Worm (Caenorhabditis elegans) whole organism, L3 larva: Measurements from ENCODE around the gene W08F4.13.

Source experiments
- R02D3.7 ChIP-seq: fragments of 150-350 bp; optimal IDR thresholded peaks from 2 replicates; lab custom pipeline; 2014; ENCODE audit warnings: missing biosample characterization, missing genetic modification characterization
- ZK546.5 ChIP-seq: sonication (generic microtip); optimal IDR thresholded peaks from 2 replicates; lab custom pipeline; 2017; ENCODE audit warnings: missing biosample characterization, missing genetic modification characterization
- aly-2 ChIP-seq: fragments of 150-350 bp; optimal IDR thresholded peaks from 2 replicates; lab custom pipeline; 2014; ENCODE audit warnings: missing biosample characterization, missing genetic modification characterization
- ceh-82 ChIP-seq: fragments of 150-350 bp; optimal IDR thresholded peaks from 2 replicates; lab custom pipeline; 2014; ENCODE audit warnings: missing biosample characterization, missing genetic modification characterization
- ceh-9 ChIP-seq: sonication (generic microtip); optimal IDR thresholded peaks from 2 replicates; lab custom pipeline; 2018; ENCODE audit warnings: missing biosample characterization, missing genetic modification characterization
- daf-12 ChIP-seq: fragments of 150-350 bp; optimal IDR thresholded peaks from 2 replicates; lab custom pipeline; 2014; ENCODE audit warnings: missing biosample characterization, missing genetic modification reagents, missing genetic modification characterization
- egl-27 ChIP-seq: sonication (generic microtip); optimal IDR thresholded peaks from 4 replicates; lab custom pipeline; 2017; ENCODE audit warnings: missing biosample characterization, missing genetic modification reagents, missing genetic modification characterization
- egl-5 ChIP-seq: fragments of 150-350 bp; optimal IDR thresholded peaks from 2 replicates; lab custom pipeline; 2017; ENCODE audit warnings: missing biosample characterization, missing genetic modification reagents, missing genetic modification characterization, inconsistent platforms
- elt-1 ChIP-seq: fragments of 150-350 bp; optimal IDR thresholded peaks from 2 replicates; lab custom pipeline; 2014; ENCODE audit warnings: missing biosample characterization, missing genetic modification characterization
- elt-2 ChIP-seq: sonication (generic microtip); optimal IDR thresholded peaks from 2 replicates; lab custom pipeline; 2016; ENCODE audit warnings: missing genetic modification reagents, mild to moderate bottlenecking, missing genetic modification characterization, missing compliant biosample characterization
- elt-3 ChIP-seq, 3 experiments: fragments of 150-350 bp in 1 of 3; sonication (generic microtip) in 2 of 3; optimal IDR thresholded peaks; 2 replicates in 2 of 3; 4 replicates in 1 of 3; lab custom pipeline; 2014 to 2017; ENCODE audit warnings: missing biosample characterization in 3 of 3, missing genetic modification characterization in 3 of 3
- fkh-10 ChIP-seq: sonication (generic microtip); optimal IDR thresholded peaks from 2 replicates; lab custom pipeline; 2017; ENCODE audit warnings: missing biosample characterization, missing genetic modification reagents, missing genetic modification characterization
- fkh-2 ChIP-seq: fragments of 150-350 bp; optimal IDR thresholded peaks from 2 replicates; lab custom pipeline; 2014; ENCODE audit warnings: missing biosample characterization, missing genetic modification reagents, missing genetic modification characterization
- fos-1 ChIP-seq: fragments of 150-350 bp; optimal IDR thresholded peaks from 2 replicates; lab custom pipeline; 2014; ENCODE audit warnings: missing biosample characterization, missing genetic modification characterization
- hmg-11 ChIP-seq: sonication (generic microtip); optimal IDR thresholded peaks from 2 replicates; lab custom pipeline; 2016; ENCODE audit warnings: missing genetic modification characterization, missing compliant biosample characterization
- jun-1 ChIP-seq: fragments of 150-350 bp; optimal IDR thresholded peaks from 2 replicates; lab custom pipeline; 2014; ENCODE audit warnings: missing biosample characterization, missing genetic modification reagents, missing genetic modification characterization
- lin-15B ChIP-seq: fragments of 150-350 bp; optimal IDR thresholded peaks from 2 replicates; lab custom pipeline; 2014; ENCODE audit warnings: missing biosample characterization, missing genetic modification characterization
- lin-39 ChIP-seq: fragments of 150-350 bp; optimal IDR thresholded peaks from 2 replicates; lab custom pipeline; 2018; ENCODE audit warnings: missing biosample characterization, missing genetic modification reagents, missing genetic modification characterization
- mdl-1 ChIP-seq: fragments of 150-350 bp; optimal IDR thresholded peaks from 2 replicates; lab custom pipeline; 2014; ENCODE audit warnings: missing biosample characterization, missing genetic modification characterization
- mml-1 ChIP-seq: fragments of 150-350 bp; sonication (generic microtip); optimal IDR thresholded peaks from 3 replicates; lab custom pipeline; 2014; ENCODE audit warnings: missing biosample characterization, missing genetic modification characterization
- nfya-1 ChIP-seq: sonication (generic microtip); optimal IDR thresholded peaks from 2 replicates; lab custom pipeline; 2017; ENCODE audit warnings: missing genetic modification characterization, mild to moderate bottlenecking, missing compliant biosample characterization, antibody characterized with exemption, moderate library complexity; ENCODE audit not compliant: insufficient read depth
- nhr-11 ChIP-seq: fragments of 150-350 bp; optimal IDR thresholded peaks from 2 replicates; lab custom pipeline; 2014; ENCODE audit warnings: missing biosample characterization, missing genetic modification characterization
- nhr-23 ChIP-seq: fragments of 150-350 bp; optimal IDR thresholded peaks from 2 replicates; lab custom pipeline; 2014; ENCODE audit warnings: missing biosample characterization, missing genetic modification reagents, missing genetic modification characterization
- nhr-237 ChIP-seq: fragments of 150-350 bp; optimal IDR thresholded peaks from 2 replicates; lab custom pipeline; 2014; ENCODE audit warnings: missing biosample characterization, missing genetic modification characterization
- nhr-25 ChIP-seq: sonication (generic microtip); optimal IDR thresholded peaks from 2 replicates; lab custom pipeline; 2017; ENCODE audit warnings: missing biosample characterization, missing genetic modification characterization
- nhr-67 ChIP-seq: fragments of 150-350 bp; optimal IDR thresholded peaks from 2 replicates; lab custom pipeline; 2014; ENCODE audit warnings: missing biosample characterization, missing genetic modification characterization
- nhr-76 ChIP-seq: fragments of 150-350 bp; sonication (generic microtip); optimal IDR thresholded peaks from 5 replicates; lab custom pipeline; 2014; ENCODE audit warnings: missing biosample characterization, missing genetic modification characterization
- nhr-77 ChIP-seq: fragments of 150-350 bp; optimal IDR thresholded peaks from 2 replicates; lab custom pipeline; 2014; ENCODE audit warnings: missing biosample characterization, missing genetic modification characterization
- pha-4 ChIP-seq: fragments of 150-350 bp; optimal IDR thresholded peaks from 2 replicates; lab custom pipeline; 2014; ENCODE audit warnings: missing biosample characterization, missing genetic modification reagents, missing genetic modification characterization
- pqm-1 ChIP-seq: fragments of 150-350 bp; optimal IDR thresholded peaks from 2 replicates; lab custom pipeline; 2017; ENCODE audit warnings: missing biosample characterization, missing genetic modification characterization, inconsistent platforms
- sea-2 ChIP-seq: fragments of 150-350 bp; sonication (generic microtip); optimal IDR thresholded peaks from 4 replicates; lab custom pipeline; 2014; ENCODE audit warnings: missing biosample characterization, missing genetic modification reagents, missing genetic modification characterization
- skn-1 ChIP-seq: fragments of 150-350 bp; optimal IDR thresholded peaks from 2 replicates; lab custom pipeline; 2014; ENCODE audit warnings: missing biosample characterization, missing genetic modification characterization
- snpc-4 ChIP-seq: fragments of 150-350 bp; optimal IDR thresholded peaks from 2 replicates; lab custom pipeline; 2014; ENCODE audit warnings: missing biosample characterization, missing genetic modification characterization
- tbx-2 ChIP-seq: sonication (generic microtip); optimal IDR thresholded peaks from 2 replicates; lab custom pipeline; 2016; ENCODE audit warnings: mild to moderate bottlenecking, missing genetic modification characterization, missing compliant biosample characterization
- unc-39 ChIP-seq: sonication (generic microtip); optimal IDR thresholded peaks from 4 replicates; lab custom pipeline; 2017; ENCODE audit warnings: missing biosample characterization, missing genetic modification characterization
- unc-62 ChIP-seq: fragments of 150-350 bp; sonication (generic microtip); optimal IDR thresholded peaks from 4 replicates; lab custom pipeline; 2014; ENCODE audit warnings: missing biosample characterization, missing genetic modification reagents, missing genetic modification characterization
- ztf-11 ChIP-seq: fragments of 150-350 bp; optimal IDR thresholded peaks from 2 replicates; lab custom pipeline; 2014; ENCODE audit warnings: missing biosample characterization, missing genetic modification characterization

W08F4.13 gene

ce11 chrII:624443-624842 lies 39.8 kb downstream of the W08F4.13 start, which contains the start of gene T04B8.5:
TSS of gene T04B8.5 (minus strand) at chrII:624543.
- TF ChIP-seq tbx-2 (tag; lab: Kevin White, UChicago) (no peak), nhr-25 (tag; lab: Kevin White, UChicago) (no peak), egl-5 (tag; lab: Kevin White, UChicago) (no peak), fkh-10 (GFP tag; lab: Kevin White, UChicago) (no peak), nhr-237 (tag; lab: Kevin White, UChicago) (no peak)
- TF ChIP-seq, all 47 proteins: peak for 0

- no peak for TF ChIP-seq snpc-4 (tag; lab: Kevin White, UChicago)
- peak; percentile 86 for TF ChIP-seq hmg-11 (tag; lab: Kevin White, UChicago)
- no peak for TF ChIP-seq unc-62 (GFP tag; lab: Kevin White, UChicago)
- TF ChIP-seq ZK546.5: no peak
- TF ChIP-seq fkh-10 (GFP tag; lab: Kevin White, UChicago): no peak
- peak; percentile 33 for TF ChIP-seq nfya-1
- TF ChIP-seq ceh-9: no peak
- TF ChIP-seq nhr-11 (tag; lab: Kevin White, UChicago): no peak
- TF ChIP-seq pqm-1 (tag; lab: Kevin White, UChicago): no peak
- peak; percentile 48 for TF ChIP-seq nhr-25 (tag; lab: Kevin White, UChicago)
- no peak for TF ChIP-seq aly-2 (tag; lab: Kevin White, UChicago)
- no peak for TF ChIP-seq fkh-2 (tag; lab: Kevin White, UChicago)
- no peak for TF ChIP-seq skn-1 (tag; lab: Kevin White, UChicago)
- no peak for TF ChIP-seq egl-5 (tag; lab: Kevin White, UChicago)
- TF ChIP-seq nhr-23: peak; percentile 72
- peak; percentile 41 for TF ChIP-seq lin-39 (tag; lab: Kevin White, UChicago)
- TF ChIP-seq pha-4 (tag; lab: Kevin White, UChicago): peak; percentile 65
- peak; percentile 8 for TF ChIP-seq jun-1 (tag; lab: Kevin White, UChicago)
These were observed 41.3 kb downstream of the W08F4.13 start for ce11 chrII:625926-626325.

- no peak for TF ChIP-seq snpc-4 (tag; lab: Kevin White, UChicago)
- TF ChIP-seq mml-1: no peak
- TF ChIP-seq ceh-82 (tag; lab: Kevin White, UChicago): no peak
- TF ChIP-seq ZK546.5: no peak
- TF ChIP-seq daf-12 (tag; lab: Kevin White, UChicago): no peak
- no peak for TF ChIP-seq elt-2 (tag; lab: Kevin White, UChicago)
- TF ChIP-seq nhr-67: no peak
- no peak for TF ChIP-seq egl-27 (tag; lab: Kevin White, UChicago)
- TF ChIP-seq hmg-11 (tag; lab: Kevin White, UChicago): no peak
- no peak for TF ChIP-seq jun-1 (tag; lab: Kevin White, UChicago)
- TF ChIP-seq nhr-77 (tag; lab: Kevin White, UChicago): no peak
- TF ChIP-seq sea-2 (GFP tag; lab: Kevin White, UChicago): no peak
- TF ChIP-seq lin-15B: no peak
These were observed 42.6 kb downstream of the W08F4.13 start, which contains the start of gene arrd-1 for ce11 chrII:627205-627604. TSS of gene arrd-1 (plus strand) at chrII:627505.

ce11 chrII:627913-628312 lies 43.3 kb downstream of the W08F4.13 start:
- TF ChIP-seq unc-39 (no peak), tbx-2 (tag; lab: Kevin White, UChicago) (no peak), jun-1 (tag; lab: Kevin White, UChicago) (no peak), snpc-4 (tag; lab: Kevin White, UChicago) (no peak), elt-1 (tag; lab: Kevin White, UChicago) (no peak), unc-62 (GFP tag; lab: Kevin White, UChicago) (no peak), fkh-2 (tag; lab: Kevin White, UChicago) (no peak), nhr-25 (tag; lab: Kevin White, UChicago) (no peak), ztf-11 (no peak), R02D3.7 (tag; lab: Kevin White, UChicago) (no peak), lin-15B (no peak), elt-3 (tag; optimal IDR thresholded peaks at IDR 0.05; lab: Kevin White, UChicago) (no peak), egl-5 (tag; lab: Kevin White, UChicago) (no peak), aly-2 (tag; lab: Kevin White, UChicago) (no peak), mdl-1 (tag; lab: Kevin White, UChicago) (no peak), nhr-76 (tag; lab: Kevin White, UChicago) (no peak), fos-1 (tag; lab: Kevin White, UChicago) (no peak), lin-39 (tag; lab: Kevin White, UChicago) (no peak), pha-4 (tag; lab: Kevin White, UChicago) (no peak)
